Worm (Caenorhabditis elegans) whole organism, L2 larva: ENCODE measurements around the gene C07D10.1.

ENCODE experiments used
- aly-2 ChIP-seq: fragments of 150-350 bp; optimal IDR thresholded peaks from 2 replicates; lab custom pipeline; 2014; ENCODE audit warnings: missing biosample characterization, missing genetic modification characterization
- ama-1 ChIP-seq: fragments of 150-350 bp; optimal IDR thresholded peaks from 2 replicates; lab custom pipeline; 2018; ENCODE audit warnings: inconsistent platforms
- elt-3 ChIP-seq: sonication (generic microtip); optimal IDR thresholded peaks from 2 replicates; lab custom pipeline; 2017; ENCODE audit warnings: missing biosample characterization, missing genetic modification characterization
- fos-1 ChIP-seq: fragments of 150-350 bp; optimal IDR thresholded peaks from 2 replicates; lab custom pipeline; 2014; ENCODE audit warnings: missing biosample characterization, missing genetic modification characterization
- lin-13 ChIP-seq: fragments of 150-350 bp; optimal IDR thresholded peaks from 2 replicates; lab custom pipeline; 2014; ENCODE audit warnings: missing biosample characterization, missing genetic modification reagents, missing genetic modification characterization
- lsy-2 ChIP-seq, 2 experiments: fragments of 150-350 bp in 1 of 2; sonication (generic microtip) in 1 of 2; optimal IDR thresholded peaks; 2 replicates each; lab custom pipeline; 2014 to 2017; ENCODE audit warnings: missing biosample characterization in 2 of 2, missing genetic modification characterization in 2 of 2
- nhr-237 ChIP-seq: fragments of 150-350 bp; optimal IDR thresholded peaks from 2 replicates; lab custom pipeline; 2014; ENCODE audit warnings: missing biosample characterization, missing genetic modification characterization
- nhr-25 ChIP-seq: fragments of 150-350 bp; sonication (generic microtip); optimal IDR thresholded peaks from 3 replicates; lab custom pipeline; 2014; ENCODE audit warnings: missing biosample characterization, missing genetic modification characterization
- sma-3 ChIP-seq: sonication (generic microtip); optimal IDR thresholded peaks from 2 replicates; lab custom pipeline; 2016; ENCODE audit warnings: missing genetic modification reagents, missing genetic modification characterization, missing compliant biosample characterization
- unc-55 ChIP-seq: fragments of 150-350 bp; sonication (generic microtip); optimal IDR thresholded peaks from 3 replicates; lab custom pipeline; 2014; ENCODE audit warnings: missing biosample characterization, missing genetic modification reagents, missing genetic modification characterization
- unc-62 ChIP-seq: fragments of 150-350 bp; optimal IDR thresholded peaks from 2 replicates; lab custom pipeline; 2014; ENCODE audit warnings: missing biosample characterization, missing genetic modification reagents, missing genetic modification characterization
- zag-1 ChIP-seq: fragments of 150-350 bp; optimal IDR thresholded peaks from 2 replicates; lab custom pipeline; 2014; ENCODE audit warnings: missing biosample characterization, missing genetic modification characterization

ce11 chrII:7393393-7393792 is 5.4 kb upstream of the C07D10.1 start:
- TF ChIP-seq nhr-25 (tag; lab: Kevin White, UChicago), result peak; percentile 35
- TF ChIP-seq nhr-237 (tag; lab: Kevin White, UChicago), result no peak
- TF ChIP-seq lin-13 (GFP tag; lab: Kevin White, UChicago), result no peak
- no peak for TF ChIP-seq aly-2 (tag; lab: Kevin White, UChicago)
- no peak for TF ChIP-seq elt-3 (tag; lab: Kevin White, UChicago)
- TF ChIP-seq unc-62 (GFP tag; lab: Kevin White, UChicago), result no peak
- TF ChIP-seq ama-1 (lab: Kevin White, UChicago), result no peak
- no peak for TF ChIP-seq lsy-2 (tag; optimal IDR thresholded peaks at IDR 0.05; lab: Kevin White, UChicago)
- TF ChIP-seq sma-3, result no peak
- TF ChIP-seq fos-1 (tag; lab: Kevin White, UChicago), result no peak
- no peak for TF ChIP-seq unc-55 (GFP tag; lab: Kevin White, UChicago)
- no peak for TF ChIP-seq zag-1 (tag; lab: Kevin White, UChicago)
